Fruit fly (Drosophila melanogaster): ENCODE measurements around the gene Cyt-c-d.

Cyt-c-d gene

DNA sequence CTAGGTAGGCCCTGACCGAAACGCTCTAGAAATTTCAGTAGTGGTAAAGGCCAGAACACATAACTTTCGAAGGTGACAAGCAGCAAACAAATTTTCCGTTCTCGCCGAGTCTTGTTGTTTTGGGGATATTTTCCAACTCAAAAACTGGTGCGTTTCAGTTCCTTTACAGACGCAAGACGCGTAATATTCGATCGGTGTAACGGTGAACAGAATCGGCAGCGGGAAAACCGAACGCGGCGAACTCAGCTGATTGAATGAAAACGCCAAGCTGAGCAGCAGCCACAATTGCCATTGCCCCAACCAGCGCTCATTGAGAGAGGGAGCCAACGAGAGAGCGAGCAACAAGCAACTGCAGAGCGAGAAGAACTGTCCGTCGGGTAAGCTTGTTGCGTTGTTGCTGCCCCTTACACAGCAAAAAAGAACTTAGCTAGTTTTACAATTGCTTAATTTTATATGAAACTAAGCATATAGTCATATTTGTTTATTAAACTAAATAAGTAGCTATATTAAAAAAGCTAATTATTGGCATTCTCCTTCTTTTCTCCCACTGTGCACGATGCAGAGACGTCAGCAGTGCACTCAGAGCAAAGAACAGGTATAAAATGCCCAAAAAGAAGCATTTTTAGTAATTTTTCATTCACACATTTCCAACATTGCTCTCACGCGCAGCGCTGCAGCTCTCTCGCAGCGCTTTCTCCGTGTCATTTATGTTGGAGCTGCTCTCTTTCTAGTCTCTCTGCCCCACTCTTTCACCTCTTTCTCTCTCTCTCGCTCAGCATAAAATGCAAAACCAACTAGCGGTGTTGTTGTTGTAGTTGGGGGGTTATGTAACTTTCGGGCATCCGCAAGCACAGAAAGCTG lies at the start of gene Cyt-c-d, which contains the start of gene CG31808:
Gene Cyt-c-d, plus strand, starts transcription at position 51 of the 861 bp plus-strand sequence.
Gene CG31808, minus strand, starts transcription at position 355 of the 861 bp plus-strand sequence.
- TF ChIP-seq Hr78 (GFP tag; optimal IDR thresholded peaks at IDR 0.05) = no peak
- TF ChIP-seq Hr83 (GFP tag; optimal IDR thresholded peaks at IDR 0.05; ENCODE audit: poor library complexity, severe bottlenecking) = peak; percentile 11
- TF ChIP-seq lola (GFP tag; optimal IDR thresholded peaks at IDR 0.05) = no peak
- no peak for TF ChIP-seq N (GFP tag; optimal IDR thresholded peaks at IDR 0.05)
- TF ChIP-seq fru (GFP tag; optimal IDR thresholded peaks at IDR 0.05) = peak; percentile 96
- TF ChIP-seq foxo (GFP tag; optimal IDR thresholded peaks at IDR 0.05) = peak; percentile 11 to 95
- TF ChIP-seq ey (GFP tag; optimal IDR thresholded peaks at IDR 0.05) = peak; percentile 95
- peak; percentile 71 for TF ChIP-seq dsf (GFP tag; optimal IDR thresholded peaks at IDR 0.05; ENCODE audit: borderline replicate concordance)
- TF ChIP-seq Hnf4 (GFP tag; optimal IDR thresholded peaks at IDR 0.05) = peak; percentile 93
- TF ChIP-seq jim (GFP tag; optimal IDR thresholded peaks at IDR 0.05) = no peak
- no peak for TF ChIP-seq Vsx2 (GFP tag; optimal IDR thresholded peaks at IDR 0.05; ENCODE audit: partially characterized antibody)
- peak; percentile 92 for TF ChIP-seq woc (GFP tag; optimal IDR thresholded peaks at IDR 0.05)
- TF ChIP-seq psq (GFP tag; optimal IDR thresholded peaks at IDR 0.05) = peak; percentile 91
- peak; percentile 95 for TF ChIP-seq OdsH (GFP tag; optimal IDR thresholded peaks at IDR 0.05)
- TF ChIP-seq Mio (GFP tag; optimal IDR thresholded peaks at IDR 0.05) = no peak
- peak; percentile 95 for TF ChIP-seq HLH106 (tag; optimal IDR thresholded peaks at IDR 0.05)
- no peak for TF ChIP-seq Abd-B (GFP tag; optimal IDR thresholded peaks at IDR 0.05)
- peak; percentile 75 for TF ChIP-seq CrebA (GFP tag; optimal IDR thresholded peaks at IDR 0.05; ENCODE audit: borderline replicate concordance)
- TF ChIP-seq sv (GFP tag; optimal IDR thresholded peaks at IDR 0.05) = peak; percentile 96
- TF ChIP-seq pan (optimal IDR thresholded peaks at IDR 0.05) = no peak
- TF ChIP-seq usp (GFP tag; optimal IDR thresholded peaks at IDR 0.05) = no peak
- TF ChIP-seq CG32264 (GFP tag; optimal IDR thresholded peaks at IDR 0.05) = peak; percentile 81
- peak; percentile 95 for TF ChIP-seq sage (GFP tag; optimal IDR thresholded peaks at IDR 0.05)
- TF ChIP-seq h (GFP tag; optimal IDR thresholded peaks at IDR 0.05) = peak; percentile 97
- TF ChIP-seq rgr (GFP tag; optimal IDR thresholded peaks at IDR 0.05) = peak; percentile 94
- peak; percentile 78 for TF ChIP-seq CG9705 (GFP tag; optimal IDR thresholded peaks at IDR 0.05)
- TF ChIP-seq br (GFP tag; optimal IDR thresholded peaks at IDR 0.05) = peak; percentile 95
- peak; percentile 89 for TF ChIP-seq Jra (GFP tag; optimal IDR thresholded peaks at IDR 0.05)
- TF ChIP-seq dmrt93B (GFP tag; optimal IDR thresholded peaks at IDR 0.05) = peak; percentile 88
- peak; percentile 87 for TF ChIP-seq tai (GFP tag; optimal IDR thresholded peaks at IDR 0.05)
- peak; percentile 52 to 85 for TF ChIP-seq dl (GFP tag; optimal IDR thresholded peaks at IDR 0.05; ENCODE audit: insufficient read depth in 1 of 2, partially characterized antibody in 2 of 2)
- peak; percentile 92 for TF ChIP-seq brk (GFP tag; optimal IDR thresholded peaks at IDR 0.05)
- TF ChIP-seq Dfd (GFP tag; optimal IDR thresholded peaks at IDR 0.05) = no peak
- no peak for TF ChIP-seq Myc (optimal IDR thresholded peaks at IDR 0.05)
- peak; percentile 93 for TF ChIP-seq Dif (GFP tag; optimal IDR thresholded peaks at IDR 0.05; ENCODE audit: partially characterized antibody)
- TF ChIP-seq GATAd (GFP tag; optimal IDR thresholded peaks at IDR 0.05) = peak; percentile 24
- peak; percentile 85 for TF ChIP-seq Rel (GFP tag; optimal IDR thresholded peaks at IDR 0.05)
- TF ChIP-seq Rel (tag; optimal IDR thresholded peaks at IDR 0.05) = peak; percentile 64
- peak; percentile 94 for TF ChIP-seq Sp1 (GFP tag; optimal IDR thresholded peaks at IDR 0.05)

DNA sequence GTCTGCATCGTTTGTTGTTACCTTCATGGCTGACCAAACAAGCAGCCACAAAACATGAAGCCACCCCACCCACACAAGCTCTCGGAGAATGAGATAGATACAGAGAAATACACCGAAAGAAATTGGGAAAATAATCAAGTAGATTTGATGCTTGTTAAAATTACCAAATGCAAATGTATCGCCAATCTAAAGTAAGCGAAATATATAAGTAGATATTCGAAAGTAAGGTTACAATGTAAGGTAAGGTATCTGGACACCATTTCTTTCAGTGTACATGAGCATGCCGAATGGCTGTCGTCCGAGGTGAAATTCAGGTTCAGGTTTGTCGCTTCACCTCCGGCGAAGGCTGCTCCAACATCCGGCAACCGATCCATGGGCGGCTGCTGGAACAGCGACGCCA lies 43.4 kb upstream of the Cyt-c-d start:
- TF ChIP-seq Hr78 (GFP tag; optimal IDR thresholded peaks at IDR 0.05) = no peak
- no peak for TF ChIP-seq pan (optimal IDR thresholded peaks at IDR 0.05)
- no peak for TF ChIP-seq Rel (GFP tag; optimal IDR thresholded peaks at IDR 0.05)
- no peak for TF ChIP-seq Rel (tag; optimal IDR thresholded peaks at IDR 0.05)
- TF ChIP-seq Vsx2 (GFP tag; optimal IDR thresholded peaks at IDR 0.05; ENCODE audit: partially characterized antibody) = no peak
- TF ChIP-seq psq (GFP tag; optimal IDR thresholded peaks at IDR 0.05) = no peak
- TF ChIP-seq GATAd (GFP tag; optimal IDR thresholded peaks at IDR 0.05) = no peak
- no peak for TF ChIP-seq lola (GFP tag; optimal IDR thresholded peaks at IDR 0.05)
- TF ChIP-seq sv (GFP tag; optimal IDR thresholded peaks at IDR 0.05) = no peak
- no peak for TF ChIP-seq Hnf4 (GFP tag; optimal IDR thresholded peaks at IDR 0.05)
- TF ChIP-seq OdsH (GFP tag; optimal IDR thresholded peaks at IDR 0.05) = no peak
- TF ChIP-seq Abd-B (GFP tag; optimal IDR thresholded peaks at IDR 0.05) = no peak
- TF ChIP-seq Myc (optimal IDR thresholded peaks at IDR 0.05) = no peak
- no peak for TF ChIP-seq N (GFP tag; optimal IDR thresholded peaks at IDR 0.05)
